Fruit fly (Drosophila melanogaster): ENCODE results near the gene Gr64b.

DNA sequence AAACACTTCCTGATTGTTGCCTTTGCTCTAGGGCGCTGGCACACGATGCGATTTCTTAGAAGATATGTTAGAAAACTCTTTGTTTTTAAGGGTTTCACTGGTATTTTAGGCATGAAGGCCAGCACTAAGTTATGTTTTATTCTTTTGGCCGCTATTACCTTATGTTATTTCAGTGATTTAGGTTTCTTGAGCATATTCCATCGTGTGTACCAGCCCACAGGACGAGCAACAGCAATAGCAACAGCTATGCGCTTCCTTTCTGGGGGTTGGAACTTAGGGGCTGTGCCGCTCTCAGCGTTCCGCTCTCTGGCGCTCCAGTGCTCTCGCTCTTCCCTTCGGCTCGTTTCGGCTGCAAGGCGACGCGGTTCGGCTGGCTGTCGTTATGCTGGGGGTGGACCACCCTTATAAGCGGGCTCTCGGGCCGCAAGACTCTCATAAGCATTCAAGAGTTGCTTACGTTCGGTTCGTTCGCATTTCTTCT, 44.9 kb upstream of the Gr64b start, which contains the start of gene scrt:
- TF ChIP-seq Sin3A (optimal IDR thresholded peaks at IDR 0.05) (no peak), ttk (optimal IDR thresholded peaks at IDR 0.05) (no peak)

Data from Kc167 (cell line).